Worm (Caenorhabditis elegans) whole organism, mixed stage, embryonic: ENCODE data around the gene sfxn-1.4.

Source experiments
- cnd-1 ChIP-seq: fragments of 200-800 bp; sonication (Bioruptor generic); optimal IDR thresholded peaks from 2 replicates; lab custom pipeline; 2018; ENCODE audit warnings: mild to moderate bottlenecking, missing genetic modification characterization, missing compliant biosample characterization
- elt-1 ChIP-seq: sonication (generic microtip); optimal IDR thresholded peaks from 2 replicates; lab custom pipeline; 2017; ENCODE audit warnings: missing genetic modification characterization, mild to moderate bottlenecking, missing compliant biosample characterization, antibody characterized with exemption, moderate library complexity, borderline replicate concordance; ENCODE audit not compliant: insufficient read depth
- elt-3 ChIP-seq: fragments of 150-350 bp; optimal IDR thresholded peaks from 2 replicates; lab custom pipeline; 2014; ENCODE audit warnings: missing biosample characterization, missing genetic modification characterization
- lin-13 ChIP-seq: fragments of 150-350 bp; optimal IDR thresholded peaks from 2 replicates; lab custom pipeline; 2014; ENCODE audit warnings: missing biosample characterization, missing genetic modification characterization
- mep-1 ChIP-seq: fragments of 150-350 bp; optimal IDR thresholded peaks from 2 replicates; lab custom pipeline; 2017; ENCODE audit warnings: missing biosample characterization, missing genetic modification reagents, missing genetic modification characterization, inconsistent platforms
- nhr-12 ChIP-seq: fragments of 150-350 bp; optimal IDR thresholded peaks from 2 replicates; lab custom pipeline; 2014; ENCODE audit warnings: missing biosample characterization, missing genetic modification characterization
- nhr-28 ChIP-seq: fragments of 150-350 bp; optimal IDR thresholded peaks from 2 replicates; lab custom pipeline; 2014; ENCODE audit warnings: missing biosample characterization, missing genetic modification characterization
- nhr-76 ChIP-seq: sonication (generic microtip); optimal IDR thresholded peaks from 2 replicates; lab custom pipeline; 2017; ENCODE audit warnings: missing biosample characterization, missing genetic modification characterization
- sptf-1 ChIP-seq: sonication (generic microtip); optimal IDR thresholded peaks from 2 replicates; lab custom pipeline; 2017; ENCODE audit warnings: mild to moderate bottlenecking, missing genetic modification characterization, moderate library complexity, missing compliant biosample characterization

DNA sequence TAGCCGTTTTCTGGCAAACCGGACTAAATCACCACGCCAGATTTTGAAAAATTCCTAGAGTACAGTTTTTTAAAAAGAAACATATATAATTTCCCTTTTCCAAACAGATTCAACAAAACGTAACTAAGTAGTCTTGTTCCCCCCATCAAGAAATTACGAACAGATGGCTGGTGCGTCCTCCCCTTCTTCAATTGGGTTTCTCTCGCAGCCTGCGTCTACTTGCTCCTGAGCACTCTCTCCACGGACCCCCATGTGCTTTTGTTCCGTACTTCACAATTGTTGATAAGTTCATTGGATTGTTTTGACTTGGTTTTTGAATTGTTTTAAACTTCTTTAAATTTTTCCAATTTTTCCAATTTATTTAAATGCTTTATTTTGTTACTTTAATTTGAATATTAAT, 7.0 kb upstream of the sfxn-1.4 start:
- TF ChIP-seq nhr-12 (tag; lab: Kevin White, UChicago): no peak
- no peak for TF ChIP-seq sptf-1 (tag; lab: Kevin White, UChicago)
- TF ChIP-seq elt-3 (tag; lab: Kevin White, UChicago): no peak
- TF ChIP-seq nhr-28 (tag; lab: Kevin White, UChicago): no peak
- TF ChIP-seq mep-1 (tag; lab: Kevin White, UChicago): no peak
- TF ChIP-seq cnd-1 (tag; lab: Kevin White, UChicago): peak; percentile 70
- TF ChIP-seq elt-1 (tag; lab: Kevin White, UChicago): no peak
- TF ChIP-seq nhr-76 (tag; lab: Kevin White, UChicago): no peak
- no peak for TF ChIP-seq lin-13 (tag; lab: Kevin White, UChicago)
